Fruit fly (Drosophila melanogaster): Measurements from ENCODE around the gene Rubicon.

Rubicon gene

dm6 chrX:8681189-8681821, 4.4 kb downstream of the Rubicon start, which contains the start of gene CAH3 (continued):
- peak; percentile 88 for TF ChIP-seq cwo (GFP tag; optimal IDR thresholded peaks at IDR 0.05)
- peak; percentile 87 for TF ChIP-seq slp2 (GFP tag; optimal IDR thresholded peaks at IDR 0.05)
- TF ChIP-seq jumu (GFP tag; optimal IDR thresholded peaks at IDR 0.05) = peak; percentile 93
- peak; percentile 84 for TF ChIP-seq sisA (GFP tag; IDR thresholded peaks at IDR 0.05)
- TF ChIP-seq Mad (GFP tag; optimal IDR thresholded peaks at IDR 0.05) = peak; percentile 94
- peak; percentile 95 for TF ChIP-seq ems (GFP tag; optimal IDR thresholded peaks at IDR 0.05)
- peak; percentile 98 for TF ChIP-seq sens (GFP tag)
- TF ChIP-seq ftz-f1 (GFP tag; optimal IDR thresholded peaks at IDR 0.05) = no peak
- no peak for TF ChIP-seq CG2129 (GFP tag; IDR thresholded peaks at IDR 0.05; ENCODE audit: partially characterized antibody)
- peak; percentile 97 for TF ChIP-seq gem (tag; optimal IDR thresholded peaks at IDR 0.05)
- TF ChIP-seq CG6175 (GFP tag; IDR thresholded peaks at IDR 0.05) = peak; percentile 80; the same call in 2 of the 3 replicates
- TF ChIP-seq CG14441 (GFP tag; IDR thresholded peaks at IDR 0.05) = peak; percentile 92
- TF ChIP-seq rib (GFP tag; IDR thresholded peaks at IDR 0.05) = peak; percentile 76
- peak; percentile 80 for TF ChIP-seq CG4707 (GFP tag; optimal IDR thresholded peaks at IDR 0.05)
- TF ChIP-seq Aef1 (GFP tag; IDR thresholded peaks at IDR 0.05) = peak; percentile 83
- peak; percentile 50 for TF ChIP-seq stwl (tag; optimal IDR thresholded peaks at IDR 0.05)
- peak; percentile 88 for TF ChIP-seq H15 (GFP tag; IDR thresholded peaks at IDR 0.05)
- TF ChIP-seq CG8281 (tag; optimal IDR thresholded peaks at IDR 0.05) = peak; percentile 80
- peak; percentile 88 for TF ChIP-seq gsb-n (tag; optimal IDR thresholded peaks at IDR 0.05)
- peak; percentile 94 for TF ChIP-seq bab2 (GFP tag; optimal IDR thresholded peaks at IDR 0.05)
- TF ChIP-seq CG13624 (GFP tag; optimal IDR thresholded peaks at IDR 0.05) = peak; percentile 93
- peak; percentile 93 for TF ChIP-seq dmrt99B (tag; optimal IDR thresholded peaks at IDR 0.05)
- TF ChIP-seq abd-A (tag; optimal IDR thresholded peaks at IDR 0.05) = peak; percentile 74
- TF ChIP-seq Opbp (GFP tag; IDR thresholded peaks at IDR 0.05; ENCODE audit: partially characterized antibody) = no peak
- peak; percentile 88 for TF ChIP-seq esg (GFP tag; conservative IDR thresholded peaks at IDR 0.05)
- peak; percentile 86; the same call in 1 of the 2 replicates for TF ChIP-seq CG5953 (GFP tag; IDR thresholded peaks at IDR 0.05)
- peak; percentile 76 for TF ChIP-seq run (tag; optimal IDR thresholded peaks at IDR 0.05)
- peak; percentile 93 for TF ChIP-seq CG12299 (tag; optimal IDR thresholded peaks at IDR 0.05)
- peak; percentile 69 for TF ChIP-seq Dp (GFP tag; optimal IDR thresholded peaks at IDR 0.05)
- peak; percentile 62 for TF ChIP-seq dimm (GFP tag; IDR thresholded peaks at IDR 0.05)
- TF ChIP-seq CG4404 (GFP tag; IDR thresholded peaks at IDR 0.05) = peak; percentile 80
- TF ChIP-seq CG11723 (GFP tag; optimal IDR thresholded peaks at IDR 0.05) = peak; percentile 92
- TF ChIP-seq sr (GFP tag; IDR thresholded peaks at IDR 0.05) = peak; percentile 64; the same call in 2 of the 3 replicates
- TF ChIP-seq crp (GFP tag; optimal IDR thresholded peaks at IDR 0.05) = peak in 1 of 2 experiments; percentile 58
- TF ChIP-seq HLH3B (GFP tag; IDR thresholded peaks at IDR 0.05) = peak; percentile 89
- TF ChIP-seq Abd-B (GFP tag; optimal IDR thresholded peaks at IDR 0.05) = peak; percentile 89
- peak; percentile 83 for TF ChIP-seq CG5180 (GFP tag; optimal IDR thresholded peaks at IDR 0.05)
- TF ChIP-seq usp (GFP tag; optimal IDR thresholded peaks at IDR 0.05) = no peak
- TF ChIP-seq CG11696 (GFP tag; IDR thresholded peaks at IDR 0.05) = peak; percentile 71
- TF ChIP-seq HLH54F (GFP tag; optimal IDR thresholded peaks at IDR 0.05) = peak; percentile 96
- TF ChIP-seq Max (GFP tag; optimal IDR thresholded peaks at IDR 0.05) = peak; percentile 90
- peak; percentile 89 for TF ChIP-seq CG10267 (tag; optimal IDR thresholded peaks at IDR 0.05)
- peak; percentile 91 for TF ChIP-seq fd96Cb (tag; optimal IDR thresholded peaks at IDR 0.05)
- peak; percentile 76 for TF ChIP-seq HmgD (GFP tag; optimal IDR thresholded peaks at IDR 0.05)
- TF ChIP-seq aop (GFP tag; IDR thresholded peaks at IDR 0.05) = peak; percentile 78
- peak; percentile 94 for TF ChIP-seq Side (GFP tag; optimal IDR thresholded peaks at IDR 0.05)
- peak; percentile 96 for TF ChIP-seq Atf6 (GFP tag; IDR thresholded peaks at IDR 0.05)
- peak; percentile 48 for TF ChIP-seq Sry-β (GFP tag; optimal IDR thresholded peaks at IDR 0.05)
- peak; percentile 89 for TF ChIP-seq CG11398 (GFP tag; optimal IDR thresholded peaks at IDR 0.05)
- peak; percentile 90 for TF ChIP-seq Usf (GFP tag; optimal IDR thresholded peaks at IDR 0.05)
